Worm (Caenorhabditis elegans) whole organism, L2 larva: ENCODE data around the gene nac-3.

Experiments
- C34F6.9 ChIP-seq: fragments of 150-350 bp; optimal IDR thresholded peaks from 2 replicates; lab custom pipeline; 2014; ENCODE audit warnings: missing biosample characterization, missing genetic modification characterization
- F13H6.1 ChIP-seq: sonication (generic microtip); optimal IDR thresholded peaks from 2 replicates; lab custom pipeline; 2016; ENCODE audit warnings: missing genetic modification characterization, missing compliant biosample characterization
- R02D3.7 ChIP-seq: fragments of 150-350 bp; optimal IDR thresholded peaks from 2 replicates; lab custom pipeline; 2014; ENCODE audit warnings: missing biosample characterization, missing genetic modification characterization
- Y55F3AM.14 ChIP-seq: fragments of 200-800 bp; sonication (Bioruptor generic); optimal IDR thresholded peaks from 2 replicates; lab custom pipeline; 2018; ENCODE audit warnings: mild to moderate bottlenecking, missing genetic modification characterization, missing compliant biosample characterization
- ZK546.5 ChIP-seq: sonication (generic microtip); optimal IDR thresholded peaks from 2 replicates; lab custom pipeline; 2017; ENCODE audit warnings: missing biosample characterization, missing genetic modification characterization
- alr-1 ChIP-seq: fragments of 150-350 bp; optimal IDR thresholded peaks from 2 replicates; lab custom pipeline; 2014; ENCODE audit warnings: missing biosample characterization, missing genetic modification characterization
- aly-2 ChIP-seq: fragments of 150-350 bp; optimal IDR thresholded peaks from 2 replicates; lab custom pipeline; 2014; ENCODE audit warnings: missing biosample characterization, missing genetic modification characterization
- ama-1 ChIP-seq: fragments of 150-350 bp; optimal IDR thresholded peaks from 2 replicates; lab custom pipeline; 2018; ENCODE audit warnings: inconsistent platforms
- blmp-1 ChIP-seq: sonication (generic microtip); optimal IDR thresholded peaks from 2 replicates; lab custom pipeline; 2017; ENCODE audit warnings: missing genetic modification characterization, mild to moderate bottlenecking, missing compliant biosample characterization, antibody characterized with exemption, moderate library complexity; ENCODE audit not compliant: insufficient read depth
- egl-27 ChIP-seq: sonication (generic microtip); optimal IDR thresholded peaks from 3 replicates; lab custom pipeline; 2017; ENCODE audit warnings: missing biosample characterization, missing genetic modification reagents, missing genetic modification characterization
- elt-1 ChIP-seq: fragments of 150-350 bp; optimal IDR thresholded peaks from 2 replicates; lab custom pipeline; 2014; ENCODE audit warnings: missing biosample characterization, missing genetic modification characterization
- fos-1 ChIP-seq: fragments of 150-350 bp; optimal IDR thresholded peaks from 2 replicates; lab custom pipeline; 2014; ENCODE audit warnings: missing biosample characterization, missing genetic modification characterization
- gmeb-1 ChIP-seq: fragments of 150-350 bp; optimal IDR thresholded peaks from 2 replicates; lab custom pipeline; 2014; ENCODE audit warnings: missing biosample characterization, missing genetic modification characterization
- lin-11 ChIP-seq: fragments of 150-350 bp; sonication (generic microtip); optimal IDR thresholded peaks from 2 replicates; lab custom pipeline; 2014; ENCODE audit warnings: missing biosample characterization, missing genetic modification characterization, inconsistent platforms, mixed read lengths
- lsy-2 ChIP-seq, 2 experiments: fragments of 150-350 bp in 1 of 2; sonication (generic microtip) in 1 of 2; optimal IDR thresholded peaks; 2 replicates each; lab custom pipeline; 2014 to 2017; ENCODE audit warnings: missing biosample characterization in 2 of 2, missing genetic modification characterization in 2 of 2
- mbf-1 ChIP-seq: sonication (generic microtip); optimal IDR thresholded peaks from 2 replicates; lab custom pipeline; 2017; ENCODE audit warnings: missing biosample characterization, missing genetic modification characterization
- mdl-1 ChIP-seq, 2 experiments: fragments of 150-350 bp in 1 of 2; sonication (generic microtip) in 1 of 2; optimal IDR thresholded peaks; 2 replicates each; lab custom pipeline; 2017; ENCODE audit warnings: missing biosample characterization in 2 of 2, missing genetic modification characterization in 2 of 2
- nhr-10 ChIP-seq: sonication (generic microtip); optimal IDR thresholded peaks from 2 replicates; lab custom pipeline; 2017; ENCODE audit warnings: missing biosample characterization, missing genetic modification characterization
- nhr-12 ChIP-seq: fragments of 150-350 bp; optimal IDR thresholded peaks from 2 replicates; lab custom pipeline; 2014; ENCODE audit warnings: missing biosample characterization, missing genetic modification characterization
- nhr-129 ChIP-seq: fragments of 150-350 bp; optimal IDR thresholded peaks from 2 replicates; lab custom pipeline; 2014; ENCODE audit warnings: missing biosample characterization, missing genetic modification characterization
- nhr-237 ChIP-seq: fragments of 150-350 bp; optimal IDR thresholded peaks from 2 replicates; lab custom pipeline; 2014; ENCODE audit warnings: missing biosample characterization, missing genetic modification characterization
- nhr-6 ChIP-seq: fragments of 150-350 bp; optimal IDR thresholded peaks from 2 replicates; lab custom pipeline; 2014; ENCODE audit warnings: missing biosample characterization, missing genetic modification characterization
- peb-1 ChIP-seq: fragments of 150-350 bp; optimal IDR thresholded peaks from 2 replicates; lab custom pipeline; 2014; ENCODE audit warnings: missing biosample characterization, missing genetic modification characterization
- skn-1 ChIP-seq: sonication (generic microtip); optimal IDR thresholded peaks from 2 replicates; lab custom pipeline; 2017; ENCODE audit warnings: missing biosample characterization, missing genetic modification characterization
- sma-3 ChIP-seq: sonication (generic microtip); optimal IDR thresholded peaks from 2 replicates; lab custom pipeline; 2016; ENCODE audit warnings: missing genetic modification reagents, missing genetic modification characterization, missing compliant biosample characterization
- sma-9 ChIP-seq, 2 experiments: fragments of 150-350 bp in 1 of 2; sonication (generic microtip) in 1 of 2; optimal IDR thresholded peaks; 2 replicates each; lab custom pipeline; 2014 to 2016; ENCODE audit warnings: missing genetic modification characterization in 2 of 2, mild to moderate bottlenecking in 1 of 2, missing biosample characterization in 1 of 2, missing compliant biosample characterization in 1 of 2, missing genetic modification reagents in 1 of 2, moderate library complexity in 1 of 2
- snpc-4 ChIP-seq: fragments of 150-350 bp; optimal IDR thresholded peaks from 2 replicates; lab custom pipeline; 2014; ENCODE audit warnings: missing biosample characterization, missing genetic modification characterization
- unc-55 ChIP-seq: fragments of 150-350 bp; sonication (generic microtip); optimal IDR thresholded peaks from 3 replicates; lab custom pipeline; 2014; ENCODE audit warnings: missing biosample characterization, missing genetic modification reagents, missing genetic modification characterization
- unc-62 ChIP-seq: fragments of 150-350 bp; optimal IDR thresholded peaks from 2 replicates; lab custom pipeline; 2014; ENCODE audit warnings: missing biosample characterization, missing genetic modification reagents, missing genetic modification characterization
- zag-1 ChIP-seq: fragments of 150-350 bp; optimal IDR thresholded peaks from 2 replicates; lab custom pipeline; 2014; ENCODE audit warnings: missing biosample characterization, missing genetic modification characterization
- ztf-4 ChIP-seq: fragments of 150-350 bp; optimal IDR thresholded peaks from 2 replicates; lab custom pipeline; 2014; ENCODE audit warnings: missing biosample characterization, missing genetic modification characterization

The nac-3 gene

ce11 chrIII:10186160-10186559 lies 33.6 kb downstream of the nac-3 start, which contains the start of gene unc-47:
Gene unc-47 (minus strand): TSS chrIII:10186260.
- no peak for TF ChIP-seq ztf-4 (tag; lab: Kevin White, UChicago)
- TF ChIP-seq elt-1 (tag; lab: Kevin White, UChicago), result no peak
- TF ChIP-seq peb-1 (tag; lab: Kevin White, UChicago), result no peak
- no peak for TF ChIP-seq gmeb-1
- TF ChIP-seq Y55F3AM.14 (GFP tag; lab: Kevin White, UChicago), result no peak
- TF ChIP-seq unc-62 (GFP tag; lab: Kevin White, UChicago), result no peak
- no peak for TF ChIP-seq nhr-237 (tag; lab: Kevin White, UChicago)
- TF ChIP-seq skn-1, result no peak

ce11 chrIII:10187840-10188239 lies 35.2 kb downstream of the nac-3 start:
- TF ChIP-seq C34F6.9, result peak; percentile 69
- TF ChIP-seq nhr-129, result peak; percentile 40
- TF ChIP-seq zag-1, result peak; percentile 20
- TF ChIP-seq unc-55 (GFP tag; lab: Kevin White, UChicago), result peak; percentile 91
- no peak for TF ChIP-seq alr-1 (tag; lab: Kevin White, UChicago)
- TF ChIP-seq snpc-4 (tag; lab: Kevin White, UChicago), result peak; percentile 60
- TF ChIP-seq lsy-2 (tag; optimal IDR thresholded peaks at IDR 0.05; lab: Kevin White, UChicago), result peak in 1 of 2 experiments; percentile 52
- no peak for TF ChIP-seq peb-1 (tag; lab: Kevin White, UChicago)

- TF ChIP-seq nhr-12 (tag; lab: Kevin White, UChicago), result no peak
- TF ChIP-seq blmp-1, result no peak
- TF ChIP-seq ztf-4 (tag; lab: Kevin White, UChicago), result no peak
- TF ChIP-seq Y55F3AM.14 (GFP tag; lab: Kevin White, UChicago), result no peak
- TF ChIP-seq sma-3 (GFP tag; lab: Kevin White, UChicago), result no peak
Measured at ce11 chrIII:10188912-10189311, 36.3 kb downstream of the nac-3 start, which contains the start of gene epac-1. Gene epac-1 (plus strand): TSS chrIII:10189212.

- no peak for TF ChIP-seq snpc-4 (tag; lab: Kevin White, UChicago)
- TF ChIP-seq egl-27 (tag; lab: Kevin White, UChicago), result no peak
- TF ChIP-seq nhr-237 (tag; lab: Kevin White, UChicago), result no peak
- no peak for TF ChIP-seq ztf-4 (tag; lab: Kevin White, UChicago)
- TF ChIP-seq skn-1, result no peak
- TF ChIP-seq sma-3 (GFP tag; lab: Kevin White, UChicago), result no peak
- no peak for TF ChIP-seq zag-1
- no peak for TF ChIP-seq unc-62 (GFP tag; lab: Kevin White, UChicago)
- TF ChIP-seq ZK546.5 (tag; lab: Kevin White, UChicago), result no peak
- no peak for TF ChIP-seq lin-11 (tag; lab: Kevin White, UChicago)
- no peak for TF ChIP-seq F13H6.1 (tag; lab: Kevin White, UChicago)
- TF ChIP-seq blmp-1, result no peak
- TF ChIP-seq peb-1 (tag; lab: Kevin White, UChicago), result no peak
- TF ChIP-seq, all 48 proteins: peak for 0
Measured at ce11 chrIII:10194569-10194968, 42.0 kb downstream of the nac-3 start.

ce11 chrIII:10195911-10196310 lies 43.3 kb downstream of the nac-3 start:
- TF ChIP-seq F13H6.1 (tag; lab: Kevin White, UChicago) (no peak), C34F6.9 (no peak), nhr-12 (tag; lab: Kevin White, UChicago) (no peak), aly-2 (tag; lab: Kevin White, UChicago) (no peak), alr-1 (tag; lab: Kevin White, UChicago) (no peak), mdl-1 (tag; optimal IDR thresholded peaks at IDR 0.05; lab: Kevin White, UChicago) (no peak), peb-1 (tag; lab: Kevin White, UChicago) (no peak), ZK546.5 (tag; lab: Kevin White, UChicago) (no peak), R02D3.7 (tag; lab: Kevin White, UChicago) (no peak), fos-1 (tag; lab: Kevin White, UChicago) (no peak), unc-62 (GFP tag; lab: Kevin White, UChicago) (no peak), nhr-6 (no peak), ama-1 (lab: Kevin White, UChicago) (no peak), sma-9 (GFP tag; optimal IDR thresholded peaks at IDR 0.05; lab: Kevin White, UChicago) (no peak), sma-9 (tag; optimal IDR thresholded peaks at IDR 0.05; lab: Kevin White, UChicago) (no peak), Y55F3AM.14 (GFP tag; lab: Kevin White, UChicago) (no peak), lsy-2 (tag; optimal IDR thresholded peaks at IDR 0.05; lab: Kevin White, UChicago) (no peak), nhr-129 (no peak), mbf-1 (tag; lab: Kevin White, UChicago) (no peak), elt-1 (tag; lab: Kevin White, UChicago) (no peak), nhr-10 (tag; lab: Kevin White, UChicago) (no peak)
